Fruit fly (Drosophila melanogaster): ENCODE data around the gene Pomp.

Pomp gene

dm6 chr2L:20822489-20823195 is 35.2 kb downstream of the Pomp start, which contains the start of gene CG9331 (continued):
- TF ChIP-seq Optix (GFP tag; IDR thresholded peaks at IDR 0.05) (no peak), chm (GFP tag; IDR thresholded peaks at IDR 0.05) (peak; percentile 64; the same call in 1 of the 2 replicates), CG10431 (GFP tag; optimal IDR thresholded peaks at IDR 0.05) (no peak), CG12744 (GFP tag; optimal IDR thresholded peaks at IDR 0.05) (no peak), nom (GFP tag; optimal IDR thresholded peaks at IDR 0.05) (peak; percentile 22), sna (GFP tag; IDR thresholded peaks at IDR 0.05; ENCODE audit: partially characterized antibody) (peak; percentile 54; the same call in 1 of the 2 replicates), Mes4 (GFP tag; optimal IDR thresholded peaks at IDR 0.05) (no peak), ewg (GFP tag; optimal IDR thresholded peaks at IDR 0.05) (no peak), Dp (GFP tag; optimal IDR thresholded peaks at IDR 0.05) (no peak), CG34422 (GFP tag; IDR thresholded peaks at IDR 0.05) (peak; percentile 71; the same call in 2 of the 3 replicates), E2f1 (GFP tag; IDR thresholded peaks at IDR 0.05) (no peak), pan (optimal IDR thresholded peaks at IDR 0.05) (no peak), pan (GFP tag; optimal IDR thresholded peaks at IDR 0.05 in 1 of 2, IDR thresholded peaks at IDR 0.05 in 1 of 2) (no peak), pb (GFP tag; optimal IDR thresholded peaks at IDR 0.05) (peak; percentile 21), rib (GFP tag; IDR thresholded peaks at IDR 0.05) (no peak), wor (GFP tag; IDR thresholded peaks at IDR 0.05) (no peak), CG13624 (GFP tag; optimal IDR thresholded peaks at IDR 0.05) (no peak), CG9215 (GFP tag; IDR thresholded peaks at IDR 0.05) (peak; percentile 84), Hey (tag; optimal IDR thresholded peaks at IDR 0.05) (no peak), CG8765 (GFP tag; IDR thresholded peaks at IDR 0.05) (no peak), CG10366 (GFP tag; IDR thresholded peaks at IDR 0.05) (no peak), hbn (GFP tag; IDR thresholded peaks at IDR 0.05; ENCODE audit: partially characterized antibody) (0 out of 2 replicates have a peak, but pooled peaks have one; percentile 23), CG12104 (GFP tag; optimal IDR thresholded peaks at IDR 0.05) (no peak), CG13894 (tag; optimal IDR thresholded peaks at IDR 0.05) (peak; percentile 15), CG12391 (tag; optimal IDR thresholded peaks at IDR 0.05) (no peak), lmd (GFP tag; IDR thresholded peaks at IDR 0.05) (no peak), Pdp1 (GFP tag; optimal IDR thresholded peaks at IDR 0.05) (peak in 1 of 2 experiments; percentile 99), CG7357 (GFP tag; IDR thresholded peaks at IDR 0.05) (no peak), sob (GFP tag; IDR thresholded peaks at IDR 0.05) (0 out of 2 replicates have a peak, but pooled peaks have one; percentile 45), gfzf (GFP tag; optimal IDR thresholded peaks at IDR 0.05) (no peak), caup (GFP tag; optimal IDR thresholded peaks at IDR 0.05; ENCODE audit: severe bottlenecking) (no peak), NC2β (GFP tag; optimal IDR thresholded peaks at IDR 0.05) (no peak), ara (GFP tag; IDR thresholded peaks at IDR 0.05) (no peak), ftz-f1 (GFP tag; optimal IDR thresholded peaks at IDR 0.05) (peak; percentile 46), CG13775 (GFP tag; optimal IDR thresholded peaks at IDR 0.05) (no peak), GATAe (GFP tag; conservative IDR thresholded peaks at IDR 0.05) (no peak), CG33557 (GFP tag; optimal IDR thresholded peaks at IDR 0.05) (no peak), zen (tag; optimal IDR thresholded peaks at IDR 0.05) (peak; percentile 70), CG17385 (GFP tag; optimal IDR thresholded peaks at IDR 0.05) (no peak), HmgZ (tag; optimal IDR thresholded peaks at IDR 0.05) (no peak), CoRest (tag; optimal IDR thresholded peaks at IDR 0.05) (no peak), nau (GFP tag; optimal IDR thresholded peaks at IDR 0.05) (peak; percentile 24), CG9817 (tag; optimal IDR thresholded peaks at IDR 0.05) (no peak), gro (GFP tag; optimal IDR thresholded peaks at IDR 0.05) (no peak), CG11695 (GFP tag; IDR thresholded peaks at IDR 0.05) (no peak), CG31365 (tag; optimal IDR thresholded peaks at IDR 0.05) (no peak), CG9876 (GFP tag; optimal IDR thresholded peaks at IDR 0.05) (no peak), chn (GFP tag; optimal IDR thresholded peaks at IDR 0.05) (peak; percentile 21), Rfx (GFP tag; IDR thresholded peaks at IDR 0.05) (no peak), Ptx1 (GFP tag; IDR thresholded peaks at IDR 0.05) (no peak)
